Worm (Caenorhabditis elegans): Measurements from ENCODE around the gene srbc-14.

The srbc-14 gene

DNA sequence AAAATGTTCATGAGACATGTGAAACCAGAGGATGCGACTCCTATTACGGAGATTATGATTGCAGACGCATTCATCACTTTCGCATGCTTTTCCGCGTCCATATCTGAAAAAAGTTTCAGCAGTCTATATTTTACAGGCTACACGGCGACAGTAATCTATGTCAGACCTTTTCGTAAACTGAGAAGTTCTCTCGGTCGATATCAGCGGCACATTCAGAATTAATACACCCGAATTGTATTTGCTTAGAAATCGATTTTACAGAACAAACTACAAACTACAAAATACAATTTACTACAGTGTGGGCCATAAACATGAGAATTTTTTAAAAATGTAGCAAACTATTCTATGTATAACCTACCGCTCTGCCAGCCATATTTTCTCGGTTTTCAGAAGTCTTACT lies at the start of gene srbc-14:
Gene srbc-14, minus strand, starts transcription at position 101 of the 400 bp plus-strand sequence.
- TF ChIP-seq lsy-2 (tag; optimal IDR thresholded peaks at IDR 0.05) (no peak), ceh-43 (GFP tag; optimal IDR thresholded peaks at IDR 0.05) (no peak), sptf-1 (tag; optimal IDR thresholded peaks at IDR 0.05) (no peak), mls-2 (tag; optimal IDR thresholded peaks at IDR 0.05) (no peak), hlh-1 (tag; optimal IDR thresholded peaks at IDR 0.05) (no peak), ham-2 (GFP tag; optimal IDR thresholded peaks at IDR 0.05) (no peak), mep-1 (tag; optimal IDR thresholded peaks at IDR 0.05) (no peak), snpc-4 (tag; optimal IDR thresholded peaks at IDR 0.05) (no peak), flh-1 (GFP tag; optimal IDR thresholded peaks at IDR 0.05) (no peak), ceh-39 (tag; optimal IDR thresholded peaks at IDR 0.05) (no peak), elt-1 (tag; optimal IDR thresholded peaks at IDR 0.05; ENCODE audit: borderline replicate concordance, insufficient read depth) (no peak), nhr-237 (tag; optimal IDR thresholded peaks at IDR 0.05) (no peak), nhr-28 (tag; optimal IDR thresholded peaks at IDR 0.05) (no peak), sem-2 (GFP tag; optimal IDR thresholded peaks at IDR 0.05) (no peak), drap-1 (GFP tag; optimal IDR thresholded peaks at IDR 0.05) (no peak), lin-13 (tag; optimal IDR thresholded peaks at IDR 0.05) (no peak), unc-39 (tag; optimal IDR thresholded peaks at IDR 0.05) (no peak)

DNA sequence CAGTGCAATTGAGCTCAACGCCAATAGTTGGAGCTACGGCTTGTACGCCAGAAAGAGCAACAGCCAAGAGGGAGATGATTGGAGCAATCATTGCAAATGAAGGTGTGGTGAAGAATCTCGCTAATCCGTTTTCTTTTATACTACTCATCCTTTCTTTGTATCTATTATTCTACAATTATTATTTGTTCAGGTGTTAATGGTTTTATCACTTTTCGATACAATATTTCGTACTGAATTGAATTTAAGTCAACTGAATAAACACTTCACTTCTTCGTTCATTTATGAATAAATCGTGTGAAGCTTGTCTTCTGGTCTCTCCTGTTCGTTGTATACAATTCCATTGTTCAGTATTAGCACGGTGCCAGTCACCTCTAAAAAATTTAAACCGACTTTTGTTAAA lies 36.8 kb upstream of the srbc-14 start, which contains the start of gene ZK218.11:
Gene ZK218.11, minus strand, starts transcription at position 101 of the 400 bp plus-strand sequence.
- TF ChIP-seq ham-2 (GFP tag; optimal IDR thresholded peaks at IDR 0.05), result no peak
- TF ChIP-seq sem-2 (GFP tag; optimal IDR thresholded peaks at IDR 0.05), result no peak
- TF ChIP-seq bed-3 (GFP tag; optimal IDR thresholded peaks at IDR 0.05), result no peak
- TF ChIP-seq cnd-1 (tag; optimal IDR thresholded peaks at IDR 0.05), result no peak
- no peak for TF ChIP-seq nhr-12 (tag; optimal IDR thresholded peaks at IDR 0.05)
- TF ChIP-seq ceh-39 (tag; optimal IDR thresholded peaks at IDR 0.05), result no peak
- no peak for TF ChIP-seq elt-1 (tag; optimal IDR thresholded peaks at IDR 0.05; ENCODE audit: borderline replicate concordance, insufficient read depth)
- no peak for TF ChIP-seq nhr-2 (tag; optimal IDR thresholded peaks at IDR 0.05)
- TF ChIP-seq zip-8 (tag; optimal IDR thresholded peaks at IDR 0.05), result no peak
- TF ChIP-seq blmp-1 (tag; optimal IDR thresholded peaks at IDR 0.05), result no peak
- no peak for TF ChIP-seq ztf-11 (tag; optimal IDR thresholded peaks at IDR 0.05)
- no peak for TF ChIP-seq mab-5 (tag; optimal IDR thresholded peaks at IDR 0.05)
- no peak for TF ChIP-seq ces-1 (GFP tag; optimal IDR thresholded peaks at IDR 0.05)
- TF ChIP-seq pha-4 (tag; optimal IDR thresholded peaks at IDR 0.05), result no peak
- no peak for TF ChIP-seq lin-32 (GFP tag; optimal IDR thresholded peaks at IDR 0.05)
- no peak for TF ChIP-seq nhr-28 (tag; optimal IDR thresholded peaks at IDR 0.05)

DNA sequence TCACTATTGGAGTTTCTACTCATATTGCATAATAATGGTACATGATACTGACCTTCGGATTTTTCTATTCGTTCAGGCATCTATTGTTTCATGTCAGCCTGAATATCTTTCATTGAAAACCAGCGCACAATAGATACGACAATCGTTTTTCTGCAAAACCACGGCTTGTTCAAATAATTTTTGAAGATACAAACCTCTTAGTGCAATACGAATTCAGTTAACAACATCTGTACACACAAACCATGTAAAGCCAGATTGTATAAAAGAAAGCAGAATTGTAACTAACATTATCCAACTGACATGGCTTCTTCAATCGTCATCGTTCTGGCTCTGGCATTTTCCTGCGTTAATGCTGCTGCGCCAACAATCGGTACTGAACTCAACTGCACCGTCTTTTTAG lies 34.0 kb upstream of the srbc-14 start, which contains the start of gene ZK218.7:
Gene ZK218.7, plus strand, starts transcription at position 301 of the 400 bp plus-strand sequence.
- no peak for TF ChIP-seq zip-8 (tag; optimal IDR thresholded peaks at IDR 0.05)
- TF ChIP-seq mep-1 (tag; optimal IDR thresholded peaks at IDR 0.05), result no peak
- TF ChIP-seq bed-3 (GFP tag; optimal IDR thresholded peaks at IDR 0.05), result no peak
- no peak for TF ChIP-seq unc-39 (tag; optimal IDR thresholded peaks at IDR 0.05)
- TF ChIP-seq ceh-43 (GFP tag; optimal IDR thresholded peaks at IDR 0.05), result no peak
- no peak for TF ChIP-seq ceh-83 (GFP tag; optimal IDR thresholded peaks at IDR 0.05)
- TF ChIP-seq ztf-11 (tag; optimal IDR thresholded peaks at IDR 0.05), result no peak

DNA sequence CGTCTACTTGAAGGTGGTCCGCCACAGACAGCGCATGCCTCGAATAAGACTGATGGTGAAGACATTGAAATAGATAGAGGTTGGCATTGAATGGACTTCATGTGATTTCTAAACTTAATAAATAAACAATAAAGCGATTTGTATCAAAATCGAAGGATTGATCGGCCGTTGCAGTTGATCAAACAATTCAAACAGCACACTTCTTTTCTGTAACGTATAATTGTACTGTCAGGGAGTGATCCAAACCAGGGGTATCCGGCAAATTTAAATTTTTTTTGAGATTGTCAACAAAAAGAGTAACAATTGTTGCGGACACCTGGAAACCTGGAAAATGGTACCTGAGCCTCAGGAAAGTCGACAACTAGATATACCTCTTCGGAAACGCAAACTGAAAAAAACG lies 33.0 kb upstream of the srbc-14 start, which contains the start of gene nhr-248:
Gene nhr-248, minus strand, starts transcription at position 101 of the 400 bp plus-strand sequence.
- TF ChIP-seq bed-3 (GFP tag; optimal IDR thresholded peaks at IDR 0.05) (no peak), ztf-11 (tag; optimal IDR thresholded peaks at IDR 0.05) (no peak), nhr-12 (tag; optimal IDR thresholded peaks at IDR 0.05) (no peak), zip-8 (tag; optimal IDR thresholded peaks at IDR 0.05) (no peak), cnd-1 (tag; optimal IDR thresholded peaks at IDR 0.05) (no peak), elt-1 (tag; optimal IDR thresholded peaks at IDR 0.05; ENCODE audit: borderline replicate concordance, insufficient read depth) (no peak), tbx-8 (GFP tag; optimal IDR thresholded peaks at IDR 0.05) (no peak), nhr-237 (tag; optimal IDR thresholded peaks at IDR 0.05) (no peak), mep-1 (tag; optimal IDR thresholded peaks at IDR 0.05) (no peak), nhr-76 (tag; optimal IDR thresholded peaks at IDR 0.05) (no peak), ceh-43 (GFP tag; optimal IDR thresholded peaks at IDR 0.05) (no peak), lin-13 (tag; optimal IDR thresholded peaks at IDR 0.05) (no peak), sem-2 (GFP tag; optimal IDR thresholded peaks at IDR 0.05) (no peak), drap-1 (GFP tag; optimal IDR thresholded peaks at IDR 0.05) (no peak), unc-62 (GFP tag; optimal IDR thresholded peaks at IDR 0.05) (no peak), lin-32 (GFP tag; optimal IDR thresholded peaks at IDR 0.05) (no peak)
